Worm (Caenorhabditis elegans) whole organism, L2 larva: ENCODE measurements around the gene kynu-1.

ENCODE experiments used
- ZK546.5 ChIP-seq: sonication (generic microtip); optimal IDR thresholded peaks from 2 replicates; lab custom pipeline; 2017; ENCODE audit warnings: missing biosample characterization, missing genetic modification characterization
- ama-1 ChIP-seq: fragments of 150-350 bp; optimal IDR thresholded peaks from 2 replicates; lab custom pipeline; 2018; ENCODE audit warnings: inconsistent platforms
- ceh-82 ChIP-seq: fragments of 150-350 bp; optimal IDR thresholded peaks from 2 replicates; lab custom pipeline; 2014; ENCODE audit warnings: missing biosample characterization, missing genetic modification characterization
- dmd-4 ChIP-seq: sonication (generic microtip); optimal IDR thresholded peaks from 2 replicates; lab custom pipeline; 2017; ENCODE audit warnings: missing biosample characterization, missing genetic modification characterization
- egl-27 ChIP-seq: sonication (generic microtip); optimal IDR thresholded peaks from 3 replicates; lab custom pipeline; 2017; ENCODE audit warnings: missing biosample characterization, missing genetic modification reagents, missing genetic modification characterization
- lin-13 ChIP-seq: fragments of 150-350 bp; optimal IDR thresholded peaks from 2 replicates; lab custom pipeline; 2014; ENCODE audit warnings: missing biosample characterization, missing genetic modification reagents, missing genetic modification characterization
- lsy-2 ChIP-seq, 2 experiments: fragments of 150-350 bp in 1 of 2; sonication (generic microtip) in 1 of 2; optimal IDR thresholded peaks; 2 replicates each; lab custom pipeline; 2014 to 2017; ENCODE audit warnings: missing biosample characterization in 2 of 2, missing genetic modification characterization in 2 of 2
- nhr-11 ChIP-seq: fragments of 150-350 bp; optimal IDR thresholded peaks from 2 replicates; lab custom pipeline; 2014; ENCODE audit warnings: missing biosample characterization, missing genetic modification characterization
- nhr-129 ChIP-seq: fragments of 150-350 bp; optimal IDR thresholded peaks from 2 replicates; lab custom pipeline; 2014; ENCODE audit warnings: missing biosample characterization, missing genetic modification characterization
- nhr-25 ChIP-seq: fragments of 150-350 bp; sonication (generic microtip); optimal IDR thresholded peaks from 3 replicates; lab custom pipeline; 2014; ENCODE audit warnings: missing biosample characterization, missing genetic modification characterization
- skn-1 ChIP-seq: sonication (generic microtip); optimal IDR thresholded peaks from 2 replicates; lab custom pipeline; 2017; ENCODE audit warnings: missing biosample characterization, missing genetic modification characterization
- unc-62 ChIP-seq: fragments of 150-350 bp; optimal IDR thresholded peaks from 2 replicates; lab custom pipeline; 2014; ENCODE audit warnings: missing biosample characterization, missing genetic modification reagents, missing genetic modification characterization
- zag-1 ChIP-seq: fragments of 150-350 bp; optimal IDR thresholded peaks from 2 replicates; lab custom pipeline; 2014; ENCODE audit warnings: missing biosample characterization, missing genetic modification characterization
- ztf-11 ChIP-seq: sonication (generic microtip); optimal IDR thresholded peaks from 2 replicates; lab custom pipeline; 2017; ENCODE audit warnings: missing biosample characterization, missing genetic modification characterization

DNA sequence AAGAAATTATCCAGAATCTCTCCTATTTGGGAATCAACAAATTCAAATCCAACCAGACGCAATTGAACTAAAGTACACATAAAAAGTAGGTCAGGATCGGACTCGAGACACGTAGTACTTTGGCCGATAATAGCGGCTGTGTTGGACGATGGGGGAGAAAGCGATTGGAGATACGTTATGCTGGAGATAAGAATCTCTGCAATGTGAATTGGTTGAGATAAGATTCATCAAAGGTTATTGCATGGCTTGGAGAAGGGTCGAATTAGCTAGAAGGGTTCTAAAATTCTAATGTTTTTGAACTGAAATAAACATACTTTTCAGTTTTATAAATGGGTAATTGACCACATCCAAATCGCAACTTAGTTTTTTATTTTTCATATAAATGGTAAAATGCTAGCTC lies 16.6 kb downstream of the kynu-1 start:
- TF ChIP-seq lsy-2 (tag; optimal IDR thresholded peaks at IDR 0.05; lab: Kevin White, UChicago) (no peak), lin-13 (no peak), nhr-25 (no peak), skn-1 (no peak), zag-1 (tag; lab: Kevin White, UChicago) (no peak), ztf-11 (no peak), ZK546.5 (no peak), ama-1 (no peak), unc-62 (no peak), dmd-4 (tag; lab: Kevin White, UChicago) (no peak), nhr-129 (tag; lab: Kevin White, UChicago) (no peak), nhr-11 (tag; lab: Kevin White, UChicago) (no peak), egl-27 (tag; lab: Kevin White, UChicago) (no peak), ceh-82 (tag; lab: Kevin White, UChicago) (no peak)
